Worm (Caenorhabditis elegans) whole organism, young adult: ENCODE data around the gene Y47D3A.1.

Source experiments
- B0261.1 ChIP-seq: sonication (generic microtip); optimal IDR thresholded peaks from 2 replicates; lab custom pipeline; 2016; ENCODE audit warnings: mild to moderate bottlenecking, missing genetic modification characterization, moderate library complexity, missing compliant biosample characterization
- C06A6.2 ChIP-seq: fragments of 200-800 bp; sonication (Bioruptor generic); conservative IDR thresholded peaks from 2 replicates; pipeline ENCODE4 v1.3.6; 2022; ENCODE audit warnings: missing genetic modification characterization, missing compliant biosample characterization
- D2030.7 ChIP-seq: fragments of 200-800 bp; sonication (Bioruptor generic); IDR thresholded peaks from 2 replicates; pipeline ENCODE4 v1.3.6; 2022; ENCODE audit warnings: missing genetic modification reagents, missing genetic modification characterization, missing compliant biosample characterization
- F10E7.11 ChIP-seq: sonication (generic microtip); optimal IDR thresholded peaks from 2 replicates; lab custom pipeline; 2017; ENCODE audit warnings: mild to moderate bottlenecking, missing genetic modification characterization, moderate library complexity, missing compliant biosample characterization
- F39B2.1 ChIP-seq: fragments of 200-800 bp; sonication (Bioruptor generic); IDR thresholded peaks from 2 replicates; pipeline ENCODE4 v1.3.6; 2022; ENCODE audit warnings: missing genetic modification reagents, missing genetic modification characterization, missing compliant biosample characterization
- F52B5.7 ChIP-seq: sonication (generic microtip); optimal IDR thresholded peaks from 2 replicates; lab custom pipeline; 2016; ENCODE audit warnings: mild to moderate bottlenecking, missing genetic modification characterization, missing compliant biosample characterization
- F55B11.4 ChIP-seq: sonication (generic microtip); optimal IDR thresholded peaks from 2 replicates; lab custom pipeline; 2016; ENCODE audit warnings: missing compliant biosample characterization, missing genetic modification characterization, borderline replicate concordance; ENCODE audit not compliant: insufficient read depth
- K11D2.4 ChIP-seq: fragments of 200-800 bp; sonication (Bioruptor generic); IDR thresholded peaks from 2 replicates; pipeline ENCODE4 v1.3.6; 2022; ENCODE audit warnings: missing genetic modification reagents, missing genetic modification characterization, missing compliant biosample characterization
- Y53F4B.3 ChIP-seq: fragments of 200-800 bp; sonication (Bioruptor generic); IDR thresholded peaks from 2 replicates; pipeline ENCODE4 v1.3.6; 2022; ENCODE audit warnings: missing genetic modification reagents, missing genetic modification characterization, missing compliant biosample characterization
- Y53G8AR.9 ChIP-seq: fragments of 200-800 bp; sonication (Bioruptor generic); conservative IDR thresholded peaks from 2 replicates; pipeline ENCODE4 v1.3.6; 2022; ENCODE audit warnings: missing genetic modification reagents, missing genetic modification characterization, missing compliant biosample characterization
- ZK185.1 ChIP-seq: sonication (generic microtip); optimal IDR thresholded peaks from 2 replicates; lab custom pipeline; 2016; ENCODE audit warnings: mild to moderate bottlenecking, missing genetic modification characterization, missing compliant biosample characterization; ENCODE audit not compliant: poor library complexity, severe bottlenecking
- aptf-3 ChIP-seq: fragments of 200-800 bp; sonication (Bioruptor generic); IDR thresholded peaks from 2 replicates; pipeline ENCODE4 v1.3.6; 2022; ENCODE audit warnings: missing genetic modification characterization, missing compliant biosample characterization
- atf-7 ChIP-seq: sonication (generic microtip); optimal IDR thresholded peaks from 2 replicates; lab custom pipeline; 2017; ENCODE audit warnings: mild to moderate bottlenecking, missing genetic modification characterization, missing compliant biosample characterization
- bed-1 ChIP-seq: fragments of 200-800 bp; sonication (Bioruptor generic); IDR thresholded peaks from 2 replicates; pipeline ENCODE4 v1.3.6; 2022; ENCODE audit warnings: missing genetic modification reagents, missing genetic modification characterization, missing compliant biosample characterization
- bed-2 ChIP-seq: fragments of 200-800 bp; sonication (Bioruptor generic); IDR thresholded peaks from 2 replicates; pipeline ENCODE4 v1.3.6; 2022; ENCODE audit warnings: missing genetic modification reagents, missing genetic modification characterization, missing compliant biosample characterization
- cebp-1 ChIP-seq, 2 experiments: fragments of 200-800 bp in 1 of 2; sonication (Bioruptor generic) in 1 of 2; sonication (generic microtip) in 1 of 2; IDR thresholded peaks in 1 of 2; optimal IDR thresholded peaks in 1 of 2; 2 replicates each; pipeline versions ENCODE4 v1.3.6 to Lab custom; 2017 to 2022; ENCODE audit warnings: missing compliant biosample characterization in 2 of 2, missing genetic modification characterization in 2 of 2, mild to moderate bottlenecking in 1 of 2, missing genetic modification reagents in 1 of 2, moderate library complexity in 1 of 2
- ceh-27 ChIP-seq: fragments of 200-800 bp; sonication (Bioruptor generic); optimal IDR thresholded peaks from 2 replicates; lab custom pipeline; 2018; ENCODE audit warnings: mild to moderate bottlenecking, missing genetic modification characterization, moderate library complexity, missing compliant biosample characterization
- ceh-40 ChIP-seq: fragments of 200-800 bp; sonication (Bioruptor generic); IDR thresholded peaks from 2 replicates; pipeline ENCODE4 v1.3.6; 2022; ENCODE audit warnings: missing genetic modification characterization, missing compliant biosample characterization
- chd-7 ChIP-seq: sonication (generic microtip); optimal IDR thresholded peaks from 2 replicates; lab custom pipeline; 2016; ENCODE audit warnings: mild to moderate bottlenecking, missing genetic modification characterization, moderate library complexity, missing compliant biosample characterization
- dox-1 ChIP-seq: fragments of 200-800 bp; sonication (Bioruptor generic); IDR thresholded peaks from 2 replicates; pipeline ENCODE4 v1.3.6; 2022; ENCODE audit warnings: missing genetic modification reagents, missing genetic modification characterization, missing compliant biosample characterization
- dpl-1 ChIP-seq: fragments of 150-350 bp; optimal IDR thresholded peaks from 2 replicates; lab custom pipeline; 2014; ENCODE audit warnings: missing biosample characterization, missing genetic modification reagents, missing genetic modification characterization
- ets-4 ChIP-seq: fragments of 200-800 bp; sonication (Bioruptor generic); optimal IDR thresholded peaks from 2 replicates; lab custom pipeline; 2018; ENCODE audit warnings: mild to moderate bottlenecking, missing genetic modification characterization, missing compliant biosample characterization
- gei-17 ChIP-seq: fragments of 200-800 bp; sonication (Bioruptor generic); optimal IDR thresholded peaks from 2 replicates; lab custom pipeline; 2018; ENCODE audit warnings: mild to moderate bottlenecking, missing genetic modification characterization, missing compliant biosample characterization
- hlh-26 ChIP-seq: fragments of 200-800 bp; sonication (Bioruptor generic); conservative IDR thresholded peaks from 2 replicates; pipeline ENCODE4 v1.3.6; 2022; ENCODE audit warnings: missing genetic modification reagents, missing genetic modification characterization, missing compliant biosample characterization
- lag-1 ChIP-seq: fragments of 200-800 bp; sonication (Bioruptor generic); IDR thresholded peaks from 2 replicates; pipeline ENCODE4 v1.3.6; 2022; ENCODE audit warnings: missing genetic modification reagents, missing genetic modification characterization, missing compliant biosample characterization
- let-526 ChIP-seq: fragments of 200-800 bp; sonication (Bioruptor generic); IDR thresholded peaks from 2 replicates; pipeline ENCODE4 v1.3.6; 2022; ENCODE audit warnings: missing genetic modification reagents, missing genetic modification characterization, missing compliant biosample characterization
- lir-1 ChIP-seq: fragments of 200-800 bp; sonication (Bioruptor generic); conservative IDR thresholded peaks from 2 replicates; pipeline ENCODE4 v1.3.6; 2022; ENCODE audit warnings: missing genetic modification reagents, missing genetic modification characterization, missing compliant biosample characterization
- lsl-1 ChIP-seq: fragments of 200-800 bp; sonication (Bioruptor generic); optimal IDR thresholded peaks from 2 replicates; lab custom pipeline; 2018; ENCODE audit warnings: mild to moderate bottlenecking, missing genetic modification characterization, moderate library complexity, missing compliant biosample characterization
- mcd-1 ChIP-seq: fragments of 200-800 bp; sonication (Bioruptor generic); IDR thresholded peaks from 2 replicates; pipeline ENCODE4 v1.3.6; 2022; ENCODE audit warnings: missing genetic modification reagents, missing genetic modification characterization, missing compliant biosample characterization
- nfya-1 ChIP-seq: sonication (generic microtip); optimal IDR thresholded peaks from 2 replicates; lab custom pipeline; 2017; ENCODE audit warnings: antibody characterized with exemption, missing compliant biosample characterization, missing genetic modification characterization, borderline replicate concordance; ENCODE audit not compliant: insufficient read depth
- nhr-27 ChIP-seq: fragments of 200-800 bp; sonication (Bioruptor generic); optimal IDR thresholded peaks from 2 replicates; lab custom pipeline; 2018; ENCODE audit warnings: mild to moderate bottlenecking, missing genetic modification characterization, moderate library complexity, missing compliant biosample characterization
- repo-1 ChIP-seq: sonication (generic microtip); optimal IDR thresholded peaks from 2 replicates; lab custom pipeline; 2017; ENCODE audit warnings: mild to moderate bottlenecking, missing genetic modification characterization, missing compliant biosample characterization
- sdz-38 ChIP-seq: sonication (generic microtip); optimal IDR thresholded peaks from 2 replicates; lab custom pipeline; 2016; ENCODE audit warnings: missing genotype, missing genetic modification characterization, missing compliant biosample characterization
- snpc-1.1 ChIP-seq: sonication (generic microtip); optimal IDR thresholded peaks from 2 replicates; lab custom pipeline; 2017; ENCODE audit warnings: missing genetic modification characterization, mild to moderate bottlenecking, missing compliant biosample characterization, antibody characterized with exemption, moderate library complexity, missing genotype, missing genetic modification reagents; ENCODE audit not compliant: insufficient read depth
- snpc-1.3 ChIP-seq: sonication (generic microtip); optimal IDR thresholded peaks from 2 replicates; lab custom pipeline; 2017; ENCODE audit warnings: missing genetic modification characterization, mild to moderate bottlenecking, missing compliant biosample characterization, antibody characterized with exemption, moderate library complexity, missing genotype, missing genetic modification reagents; ENCODE audit not compliant: insufficient read depth
- snpc-4 ChIP-seq, 5 experiments: fragments of 150-350 bp in 1 of 5; sonication (generic microtip) in 4 of 5; optimal IDR thresholded peaks; 2 replicates each; lab custom pipeline; 2014 to 2018; ENCODE audit warnings: missing genetic modification characterization in 5 of 5, missing biosample characterization in 3 of 5, antibody characterized with exemption in 2 of 5, mild to moderate bottlenecking in 2 of 5, missing compliant biosample characterization in 2 of 5, missing genotype in 2 of 5, moderate library complexity in 2 of 5, missing genetic modification reagents in 1 of 5
- somi-1 ChIP-seq: fragments of 200-800 bp; sonication (Bioruptor generic); optimal IDR thresholded peaks from 2 replicates; lab custom pipeline; 2018; ENCODE audit warnings: mild to moderate bottlenecking, missing genetic modification characterization, missing compliant biosample characterization
- tbx-9 ChIP-seq: sonication (generic microtip); optimal IDR thresholded peaks from 2 replicates; lab custom pipeline; 2016; ENCODE audit warnings: borderline replicate concordance, missing genetic modification characterization, inconsistent platforms, missing compliant biosample characterization
- unc-130 ChIP-seq: sonication (generic microtip); optimal IDR thresholded peaks from 2 replicates; lab custom pipeline; 2016; ENCODE audit warnings: missing genetic modification reagents, missing genetic modification characterization, missing compliant biosample characterization
- unc-62 ChIP-seq: fragments of 150-350 bp; optimal IDR thresholded peaks from 2 replicates; lab custom pipeline; 2014; ENCODE audit warnings: missing biosample characterization, missing genetic modification reagents, missing genetic modification characterization
- xnd-1 ChIP-seq: sonication (generic microtip); optimal IDR thresholded peaks from 2 replicates; lab custom pipeline; 2016; ENCODE audit warnings: missing genotype, missing genetic modification reagents, missing genetic modification characterization, missing compliant biosample characterization
- zim-3 ChIP-seq: sonication (generic microtip); optimal IDR thresholded peaks from 2 replicates; lab custom pipeline; 2017; ENCODE audit warnings: mild to moderate bottlenecking, missing genetic modification characterization, moderate library complexity, missing compliant biosample characterization
- ztf-18 ChIP-seq: sonication (generic microtip); optimal IDR thresholded peaks from 2 replicates; lab custom pipeline; 2016; ENCODE audit warnings: missing genotype, mild to moderate bottlenecking, missing genetic modification characterization, missing compliant biosample characterization
- ztf-22 ChIP-seq: fragments of 200-800 bp; sonication (Bioruptor generic); optimal IDR thresholded peaks from 2 replicates; lab custom pipeline; 2018; ENCODE audit warnings: mild to moderate bottlenecking, missing genetic modification characterization, moderate library complexity, missing compliant biosample characterization
- ztf-26 ChIP-seq: sonication (generic microtip); optimal IDR thresholded peaks from 2 replicates; lab custom pipeline; 2017; ENCODE audit warnings: missing genetic modification characterization, missing compliant biosample characterization
- ztf-28 ChIP-seq: fragments of 200-800 bp; sonication (Bioruptor generic); IDR thresholded peaks from 2 replicates; pipeline ENCODE4 v1.3.6; 2022; ENCODE audit warnings: missing genetic modification reagents, missing genetic modification characterization, missing compliant biosample characterization
- ztf-6 ChIP-seq: fragments of 200-800 bp; sonication (Bioruptor generic); IDR thresholded peaks from 2 replicates; pipeline ENCODE4 v1.3.6; 2022; ENCODE audit warnings: missing genetic modification reagents, missing genetic modification characterization, missing compliant biosample characterization

Y47D3A.1 gene

DNA sequence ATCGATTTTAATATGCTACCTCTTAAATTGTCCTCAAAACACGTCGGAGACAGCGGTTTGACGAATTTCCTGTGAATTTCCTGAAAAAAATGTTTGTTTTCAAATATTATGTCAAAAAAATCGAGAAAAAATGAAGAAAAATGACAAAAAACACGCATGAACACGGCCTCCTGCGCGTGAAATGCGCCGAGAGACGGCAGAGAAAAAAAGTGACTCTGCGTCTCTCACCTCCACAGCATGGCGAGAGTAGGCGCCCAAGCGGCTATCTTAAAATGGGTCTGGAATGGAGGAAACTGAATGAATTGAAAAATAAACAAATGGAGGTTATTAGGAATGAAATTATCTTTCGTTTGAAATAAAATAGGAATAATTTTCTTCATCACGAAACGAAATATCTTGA is 30.9 kb downstream of the Y47D3A.1 start (continued):
- TF ChIP-seq hlh-26 (GFP tag; lab: Robert Waterston, UW) = no peak
- peak; percentile 56; the same call in 1 of the 2 replicates for TF ChIP-seq let-526
- TF ChIP-seq ztf-26 = peak; percentile 63
- peak; percentile 91 for TF ChIP-seq mcd-1
- peak; percentile 62; the same call in 1 of the 2 replicates for TF ChIP-seq Y53G8AR.9 (GFP tag; lab: Robert Waterston, UW)
- no peak for TF ChIP-seq dpl-1
- no peak for TF ChIP-seq B0261.1
- peak; percentile 83 for TF ChIP-seq dox-1 (GFP tag; lab: Robert Waterston, UW)
- no peak for TF ChIP-seq sdz-38 (tag; lab: Kevin White, UChicago)
- no peak for TF ChIP-seq nfya-1 (tag; lab: Kevin White, UChicago)
- no peak for TF ChIP-seq xnd-1 (tag; lab: Kevin White, UChicago)
- TF ChIP-seq gei-17 (GFP tag; lab: Kevin White, UChicago) = no peak
- no peak for TF ChIP-seq lir-1
- peak; percentile 53 for TF ChIP-seq ceh-27 (GFP tag; lab: Kevin White, UChicago)
- TF ChIP-seq repo-1 (tag; lab: Kevin White, UChicago) = peak; percentile 36
- TF ChIP-seq C06A6.2 (GFP tag; lab: Robert Waterston, UW) = no peak
- no peak for TF ChIP-seq bed-2 (GFP tag; lab: Robert Waterston, UW)
- TF ChIP-seq D2030.7 (GFP tag; lab: Robert Waterston, UW) = peak; percentile 49; the same call in 1 of the 2 replicates
- no peak for TF ChIP-seq lag-1 (GFP tag; lab: Robert Waterston, UW)
- peak; percentile 91 for TF ChIP-seq ztf-18 (tag; lab: Kevin White, UChicago)
- TF ChIP-seq Y53F4B.3 (GFP tag; lab: Robert Waterston, UW) = no peak
- peak; percentile 66 for TF ChIP-seq K11D2.4 (GFP tag; lab: Robert Waterston, UW)
- no peak for TF ChIP-seq snpc-1.3 (tag; lab: Kevin White, UChicago)
- TF ChIP-seq ztf-22 (GFP tag; lab: Kevin White, UChicago) = no peak
- no peak for TF ChIP-seq snpc-4 (GFP tag; optimal IDR thresholded peaks at IDR 0.05; lab: Kevin White, UChicago)
- TF ChIP-seq snpc-4 (tag; optimal IDR thresholded peaks at IDR 0.05; lab: Kevin White, UChicago) = peak; percentile 0 to 64 (median 44)
- no peak for TF ChIP-seq F39B2.1 (GFP tag; lab: Robert Waterston, UW)
- no peak for TF ChIP-seq bed-1 (GFP tag; lab: Robert Waterston, UW)
- TF ChIP-seq atf-7 = no peak
- no peak for TF ChIP-seq ets-4
- no peak for TF ChIP-seq tbx-9 (tag; lab: Kevin White, UChicago)
- peak; percentile 60 for TF ChIP-seq ZK185.1 (tag; lab: Kevin White, UChicago)
- TF ChIP-seq snpc-1.1 (tag; lab: Kevin White, UChicago) = no peak
- TF ChIP-seq unc-130 (GFP tag; lab: Kevin White, UChicago) = no peak
- no peak for TF ChIP-seq F10E7.11 (tag; lab: Kevin White, UChicago)
- TF ChIP-seq somi-1 (GFP tag; lab: Kevin White, UChicago) = no peak
- TF ChIP-seq F52B5.7 (tag; lab: Kevin White, UChicago) = no peak
- TF ChIP-seq zim-3 (tag; lab: Kevin White, UChicago) = no peak
- TF ChIP-seq F55B11.4 = no peak
- no peak for TF ChIP-seq chd-7
- TF ChIP-seq nhr-27 = no peak
- peak; percentile 53 for TF ChIP-seq lsl-1
- no peak for TF ChIP-seq aptf-3
- no peak for TF ChIP-seq ztf-6 (GFP tag; lab: Robert Waterston, UW)
- no peak for TF ChIP-seq cebp-1 (GFP tag; IDR thresholded peaks at IDR 0.05; lab: Robert Waterston, UW)
- peak; percentile 68 for TF ChIP-seq cebp-1 (tag; optimal IDR thresholded peaks at IDR 0.05; lab: Kevin White, UChicago)
- TF ChIP-seq ceh-40 (GFP tag; lab: Robert Waterston, UW) = no peak
- no peak for TF ChIP-seq unc-62
- 0 out of 2 replicates have a peak, but pooled peaks have one; percentile 9 for TF ChIP-seq ztf-28 (GFP tag; lab: Robert Waterston, UW)
